Worm (Caenorhabditis elegans) whole organism, L1 larva: ENCODE measurements around the gene str-4.

Source experiments
- C04F5.9 ChIP-seq: sonication (generic microtip); optimal IDR thresholded peaks from 2 replicates; lab custom pipeline; 2016; ENCODE audit warnings: missing genetic modification characterization, missing compliant biosample characterization
- C16A3.4 ChIP-seq: fragments of 150-350 bp; optimal IDR thresholded peaks from 2 replicates; lab custom pipeline; 2014; ENCODE audit warnings: missing biosample characterization, missing genetic modification characterization
- aha-1 ChIP-seq: fragments of 150-350 bp; optimal IDR thresholded peaks from 2 replicates; lab custom pipeline; 2014; ENCODE audit warnings: missing biosample characterization, missing genetic modification characterization
- alr-1 ChIP-seq: fragments of 200-800 bp; sonication (Bioruptor generic); optimal IDR thresholded peaks from 2 replicates; lab custom pipeline; 2018; ENCODE audit warnings: borderline replicate concordance, mild to moderate bottlenecking, missing genetic modification characterization, missing compliant biosample characterization
- aly-2 ChIP-seq: fragments of 150-350 bp; optimal IDR thresholded peaks from 2 replicates; lab custom pipeline; 2014; ENCODE audit warnings: missing biosample characterization, missing genetic modification characterization
- blmp-1 ChIP-seq: fragments of 150-350 bp; optimal IDR thresholded peaks from 2 replicates; lab custom pipeline; 2014; ENCODE audit warnings: missing biosample characterization, missing genetic modification characterization
- ceh-63 ChIP-seq: fragments of 200-800 bp; sonication (Bioruptor generic); optimal IDR thresholded peaks from 2 replicates; lab custom pipeline; 2018; ENCODE audit warnings: mild to moderate bottlenecking, missing genetic modification characterization, missing compliant biosample characterization
- ceh-90 ChIP-seq: sonication (generic microtip); optimal IDR thresholded peaks from 2 replicates; lab custom pipeline; 2016; ENCODE audit warnings: missing genetic modification characterization, missing compliant biosample characterization
- ces-1 ChIP-seq: fragments of 150-350 bp; optimal IDR thresholded peaks from 2 replicates; lab custom pipeline; 2014; ENCODE audit warnings: missing biosample characterization, missing genetic modification reagents, missing genetic modification characterization
- dpl-1 ChIP-seq, 3 experiments: fragments of 150-350 bp in 2 of 3; sonication (generic microtip) in 1 of 3; optimal IDR thresholded peaks; 2 replicates each; lab custom pipeline; 2014 to 2017; ENCODE audit warnings: missing biosample characterization in 3 of 3, missing genetic modification characterization in 3 of 3, missing genetic modification reagents in 3 of 3
- dsc-1 ChIP-seq: sonication (generic microtip); optimal IDR thresholded peaks from 2 replicates; lab custom pipeline; 2016; ENCODE audit warnings: mild to moderate bottlenecking, missing genetic modification characterization, missing compliant biosample characterization
- efl-1 ChIP-seq, 4 experiments: fragments of 150-350 bp; optimal IDR thresholded peaks in 3 of 4; peaks in 1 of 4; 1 replicate in 1 of 4; 2 replicates in 3 of 4; lab custom pipeline; 2014; ENCODE audit warnings: missing biosample characterization in 2 of 4, missing genetic modification characterization in 2 of 4, missing genetic modification reagents in 2 of 4
- efl-3 ChIP-seq: fragments of 200-800 bp; sonication (Bioruptor generic); optimal IDR thresholded peaks from 2 replicates; lab custom pipeline; 2018; ENCODE audit warnings: mild to moderate bottlenecking, missing genetic modification characterization, missing compliant biosample characterization
- egl-13 ChIP-seq: sonication (generic microtip); optimal IDR thresholded peaks from 2 replicates; lab custom pipeline; 2016; ENCODE audit warnings: missing genotype, missing genetic modification reagents, missing genetic modification characterization, missing compliant biosample characterization
- egl-27 ChIP-seq, 2 experiments: fragments of 150-350 bp in 1 of 2; sonication (generic microtip); optimal IDR thresholded peaks; 3 replicates each; lab custom pipeline; 2017 to 2018; ENCODE audit warnings: missing biosample characterization in 2 of 2, missing genetic modification characterization in 2 of 2, missing genetic modification reagents in 2 of 2
- elt-2 ChIP-seq: sonication (generic microtip); optimal IDR thresholded peaks from 2 replicates; lab custom pipeline; 2016; ENCODE audit warnings: missing genetic modification characterization, mild to moderate bottlenecking, inconsistent platforms, missing compliant biosample characterization, missing genetic modification reagents
- elt-3 ChIP-seq, 6 experiments: fragments of 150-350 bp in 1 of 6; sonication (generic microtip); optimal IDR thresholded peaks; 2 replicates each; lab custom pipeline; 2017 to 2018; ENCODE audit warnings: missing biosample characterization in 6 of 6, missing genetic modification characterization in 6 of 6, inconsistent platforms in 1 of 6
- fkh-4 ChIP-seq: sonication (generic microtip); optimal IDR thresholded peaks from 2 replicates; lab custom pipeline; 2016; ENCODE audit warnings: missing compliant biosample characterization, missing genetic modification characterization, borderline replicate concordance
- fos-1 ChIP-seq: fragments of 150-350 bp; optimal IDR thresholded peaks from 2 replicates; lab custom pipeline; 2014; ENCODE audit warnings: missing biosample characterization, missing genetic modification characterization
- grh-1 ChIP-seq: fragments of 200-800 bp; sonication (Bioruptor generic); IDR thresholded peaks from 2 replicates; pipeline ENCODE4 v1.3.6; 2022; ENCODE audit warnings: missing genetic modification reagents, missing genetic modification characterization, missing compliant biosample characterization
- hpl-2 ChIP-seq: fragments of 150-350 bp; optimal IDR thresholded peaks from 2 replicates; lab custom pipeline; 2014; ENCODE audit warnings: missing biosample characterization, missing genetic modification reagents, missing genetic modification characterization
- jun-1 ChIP-seq: fragments of 150-350 bp; optimal IDR thresholded peaks from 2 replicates; lab custom pipeline; 2014; ENCODE audit warnings: missing biosample characterization, missing genetic modification reagents, missing genetic modification characterization
- lin-13 ChIP-seq: fragments of 150-350 bp; optimal IDR thresholded peaks from 2 replicates; lab custom pipeline; 2014; ENCODE audit warnings: missing biosample characterization, missing genetic modification reagents, missing genetic modification characterization
- lir-3 ChIP-seq: sonication (generic microtip); optimal IDR thresholded peaks from 2 replicates; lab custom pipeline; 2016; ENCODE audit warnings: mild to moderate bottlenecking, missing genetic modification characterization, moderate library complexity, missing compliant biosample characterization; ENCODE audit not compliant: poor library complexity
- lsy-2 ChIP-seq, 2 experiments: fragments of 150-350 bp; optimal IDR thresholded peaks; 2 replicates each; lab custom pipeline; 2014; ENCODE audit warnings: missing biosample characterization in 2 of 2, missing genetic modification characterization in 2 of 2
- mab-9 ChIP-seq: fragments of 200-800 bp; sonication (Bioruptor generic); IDR thresholded peaks from 2 replicates; pipeline ENCODE4 v1.3.6; 2022; ENCODE audit warnings: missing genetic modification reagents, missing genetic modification characterization, missing compliant biosample characterization
- mdl-1 ChIP-seq, 2 experiments: fragments of 150-350 bp; optimal IDR thresholded peaks; 2 replicates each; lab custom pipeline; 2014 to 2017; ENCODE audit warnings: missing biosample characterization in 2 of 2, missing genetic modification characterization in 2 of 2, inconsistent platforms in 1 of 2
- mef-2 ChIP-seq: fragments of 150-350 bp; optimal IDR thresholded peaks from 2 replicates; lab custom pipeline; 2014; ENCODE audit warnings: missing biosample characterization, missing genetic modification characterization
- nhr-11 ChIP-seq: fragments of 150-350 bp; optimal IDR thresholded peaks from 2 replicates; lab custom pipeline; 2014; ENCODE audit warnings: missing biosample characterization, missing genetic modification characterization
- nhr-20 ChIP-seq: sonication (generic microtip); optimal IDR thresholded peaks from 2 replicates; lab custom pipeline; 2016; ENCODE audit warnings: mild to moderate bottlenecking, missing genetic modification characterization, missing compliant biosample characterization
- nhr-237 ChIP-seq: fragments of 150-350 bp; optimal IDR thresholded peaks from 2 replicates; lab custom pipeline; 2014; ENCODE audit warnings: missing biosample characterization, missing genetic modification characterization
- nhr-47 ChIP-seq: sonication (generic microtip); optimal IDR thresholded peaks from 2 replicates; lab custom pipeline; 2016; ENCODE audit warnings: mild to moderate bottlenecking, missing genetic modification characterization, moderate library complexity, missing compliant biosample characterization
- nhr-71 ChIP-seq: sonication (generic microtip); optimal IDR thresholded peaks from 2 replicates; lab custom pipeline; 2016; ENCODE audit warnings: mild to moderate bottlenecking, missing genetic modification characterization, moderate library complexity, missing compliant biosample characterization
- nhr-77 ChIP-seq: fragments of 150-350 bp; optimal IDR thresholded peaks from 2 replicates; lab custom pipeline; 2014; ENCODE audit warnings: missing biosample characterization, missing genetic modification characterization
- nhr-85 ChIP-seq: sonication (generic microtip); peaks from one replicate; lab custom pipeline; 2016; ENCODE audit warnings: missing genetic modification characterization, inconsistent platforms, missing compliant biosample characterization
- nhr-90 ChIP-seq: sonication (generic microtip); optimal IDR thresholded peaks from 2 replicates; lab custom pipeline; 2016; ENCODE audit warnings: mild to moderate bottlenecking, missing genetic modification characterization, missing compliant biosample characterization; ENCODE audit not compliant: poor library complexity
- pax-3 ChIP-seq: fragments of 200-800 bp; sonication (Bioruptor generic); optimal IDR thresholded peaks from 2 replicates; lab custom pipeline; 2018; ENCODE audit warnings: mild to moderate bottlenecking, missing genetic modification characterization, moderate library complexity, missing compliant biosample characterization
- rnt-1 ChIP-seq: sonication (generic microtip); optimal IDR thresholded peaks from 2 replicates; lab custom pipeline; 2016; ENCODE audit warnings: mild to moderate bottlenecking, missing genetic modification characterization, moderate library complexity, missing compliant biosample characterization
- sup-37 ChIP-seq: fragments of 200-800 bp; sonication (Bioruptor generic); optimal IDR thresholded peaks from 2 replicates; lab custom pipeline; 2018; ENCODE audit warnings: mild to moderate bottlenecking, missing genetic modification characterization, missing compliant biosample characterization
- swsn-7 ChIP-seq: sonication (generic microtip); optimal IDR thresholded peaks from 2 replicates; lab custom pipeline; 2016; ENCODE audit warnings: missing genetic modification characterization, missing compliant biosample characterization
- tbx-2 ChIP-seq: sonication (generic microtip); optimal IDR thresholded peaks from 2 replicates; lab custom pipeline; 2016; ENCODE audit warnings: missing genetic modification characterization, missing compliant biosample characterization
- tlp-1 ChIP-seq: fragments of 150-350 bp; optimal IDR thresholded peaks from 2 replicates; lab custom pipeline; 2014; ENCODE audit warnings: missing biosample characterization, missing genetic modification characterization
- unc-130 ChIP-seq: fragments of 150-350 bp; optimal IDR thresholded peaks from 2 replicates; lab custom pipeline; 2017; ENCODE audit warnings: missing biosample characterization, missing genetic modification characterization, inconsistent platforms
- unc-62 ChIP-seq: fragments of 150-350 bp; optimal IDR thresholded peaks from 2 replicates; lab custom pipeline; 2014; ENCODE audit warnings: missing biosample characterization, missing genetic modification reagents, missing genetic modification characterization
- unc-86 ChIP-seq: sonication (generic microtip); optimal IDR thresholded peaks from 2 replicates; lab custom pipeline; 2016; ENCODE audit warnings: missing genetic modification characterization, missing compliant biosample characterization
- xbp-1 ChIP-seq: sonication (generic microtip); optimal IDR thresholded peaks from 2 replicates; lab custom pipeline; 2016; ENCODE audit warnings: missing genetic modification characterization, missing compliant biosample characterization
- zag-1 ChIP-seq: fragments of 150-350 bp; optimal IDR thresholded peaks from 2 replicates; lab custom pipeline; 2014; ENCODE audit warnings: missing biosample characterization, missing genetic modification characterization
- zip-4 ChIP-seq: fragments of 200-800 bp; sonication (Bioruptor generic); optimal IDR thresholded peaks from 2 replicates; lab custom pipeline; 2018; ENCODE audit warnings: mild to moderate bottlenecking, missing genetic modification characterization, moderate library complexity, missing compliant biosample characterization
- ztf-4 ChIP-seq: fragments of 150-350 bp; optimal IDR thresholded peaks from 2 replicates; lab custom pipeline; 2014; ENCODE audit warnings: missing biosample characterization, missing genetic modification characterization

Gene str-4

ce11 chrV:13372821-13373220 is 33.3 kb upstream of the str-4 start:
- TF ChIP-seq pax-3 (tag; lab: Kevin White, UChicago) (peak; percentile 32), elt-2 (tag; lab: Kevin White, UChicago) (peak; percentile 61), efl-1 (optimal IDR thresholded peaks at IDR 0.05; lab: Kevin White, UChicago) (no peak), efl-1 (GFP tag; optimal IDR thresholded peaks at IDR 0.05 in 1 of 2; lab: Kevin White, UChicago) (peak in 1 of 2 experiments; percentile 91), tlp-1 (no peak), blmp-1 (tag; lab: Kevin White, UChicago) (no peak), aha-1 (tag; lab: Kevin White, UChicago) (no peak), nhr-20 (no peak), nhr-90 (tag; lab: Kevin White, UChicago) (peak; percentile 8)

ce11 chrV:13371336-13371735 is 31.8 kb upstream of the str-4 start:
- TF ChIP-seq tbx-2, result peak; percentile 55
- peak; percentile 95 for TF ChIP-seq blmp-1 (tag; lab: Kevin White, UChicago)
- no peak for TF ChIP-seq ces-1 (GFP tag; lab: Kevin White, UChicago)
- peak; percentile 59 for TF ChIP-seq unc-130 (tag; lab: Kevin White, UChicago)
- TF ChIP-seq alr-1, result no peak
- TF ChIP-seq lsy-2 (tag; optimal IDR thresholded peaks at IDR 0.05; lab: Kevin White, UChicago), result peak; percentile 63 to 75
- peak; percentile 59 for TF ChIP-seq nhr-237 (tag; lab: Kevin White, UChicago)
- TF ChIP-seq nhr-20, result peak; percentile 92
- peak in 2 of 3 experiments; percentile 23 to 63 for TF ChIP-seq dpl-1 (GFP tag; optimal IDR thresholded peaks at IDR 0.05; lab: Kevin White, UChicago)
- peak in 5 of 6 experiments; percentile 59 to 96 (median 93) for TF ChIP-seq elt-3 (tag; optimal IDR thresholded peaks at IDR 0.05; lab: Kevin White, UChicago)
- TF ChIP-seq C16A3.4 (tag; lab: Kevin White, UChicago), result peak; percentile 62
- no peak for TF ChIP-seq dsc-1 (tag; lab: Kevin White, UChicago)
- TF ChIP-seq ztf-4 (tag; lab: Kevin White, UChicago), result peak; percentile 57
- TF ChIP-seq ceh-90 (tag; lab: Kevin White, UChicago), result no peak
- TF ChIP-seq egl-27 (tag; optimal IDR thresholded peaks at IDR 0.05; lab: Kevin White, UChicago), result peak; percentile 19 to 38
- peak; percentile 100 for TF ChIP-seq grh-1 (GFP tag; lab: Robert Waterston, UW)
- TF ChIP-seq lin-13 (GFP tag; lab: Kevin White, UChicago), result peak; percentile 54
- TF ChIP-seq rnt-1 (tag; lab: Kevin White, UChicago), result peak; percentile 38
- TF ChIP-seq egl-13 (tag; lab: Kevin White, UChicago), result no peak
- peak; percentile 100 for TF ChIP-seq nhr-85
- TF ChIP-seq mab-9, result no peak
- TF ChIP-seq tlp-1, result no peak
- no peak for TF ChIP-seq aly-2 (tag; lab: Kevin White, UChicago)
- peak; percentile 42 for TF ChIP-seq nhr-77 (tag; lab: Kevin White, UChicago)
- no peak for TF ChIP-seq zag-1 (tag; lab: Kevin White, UChicago)
- peak; percentile 63 for TF ChIP-seq swsn-7 (tag; lab: Kevin White, UChicago)
- TF ChIP-seq efl-3 (GFP tag; lab: Kevin White, UChicago), result peak; percentile 13
- peak; percentile 86 for TF ChIP-seq nhr-71 (tag; lab: Kevin White, UChicago)
- TF ChIP-seq nhr-47 (tag; lab: Kevin White, UChicago), result peak; percentile 60
- TF ChIP-seq unc-62 (GFP tag; lab: Kevin White, UChicago), result no peak
- no peak for TF ChIP-seq fkh-4 (tag; lab: Kevin White, UChicago)
- peak; percentile 22 for TF ChIP-seq xbp-1 (tag; lab: Kevin White, UChicago)
- TF ChIP-seq zip-4 (GFP tag; lab: Kevin White, UChicago), result peak; percentile 44
- no peak for TF ChIP-seq mef-2 (tag; lab: Kevin White, UChicago)
- peak; percentile 10 for TF ChIP-seq hpl-2 (GFP tag; lab: Kevin White, UChicago)
- peak; percentile 26 for TF ChIP-seq lir-3 (tag; lab: Kevin White, UChicago)
- TF ChIP-seq unc-86 (tag; lab: Kevin White, UChicago), result no peak
- TF ChIP-seq mdl-1 (tag; optimal IDR thresholded peaks at IDR 0.05; lab: Kevin White, UChicago), result peak in 1 of 2 experiments; percentile 68
- TF ChIP-seq efl-1 (optimal IDR thresholded peaks at IDR 0.05; lab: Kevin White, UChicago), result peak; percentile 14 to 44
- TF ChIP-seq efl-1 (GFP tag; optimal IDR thresholded peaks at IDR 0.05 in 1 of 2; lab: Kevin White, UChicago), result peak in 1 of 2 experiments; percentile 94
- TF ChIP-seq jun-1 (tag; lab: Kevin White, UChicago), result peak; percentile 31
- TF ChIP-seq ceh-63 (GFP tag; lab: Kevin White, UChicago), result no peak
- no peak for TF ChIP-seq aha-1 (tag; lab: Kevin White, UChicago)
- peak; percentile 2 for TF ChIP-seq C04F5.9 (tag; lab: Kevin White, UChicago)
- TF ChIP-seq fos-1 (tag; lab: Kevin White, UChicago), result peak; percentile 66
- TF ChIP-seq nhr-11, result no peak
- no peak for TF ChIP-seq sup-37
